Fruit fly (Drosophila melanogaster): Measurements from ENCODE around the gene FarO.

The FarO gene

DNA sequence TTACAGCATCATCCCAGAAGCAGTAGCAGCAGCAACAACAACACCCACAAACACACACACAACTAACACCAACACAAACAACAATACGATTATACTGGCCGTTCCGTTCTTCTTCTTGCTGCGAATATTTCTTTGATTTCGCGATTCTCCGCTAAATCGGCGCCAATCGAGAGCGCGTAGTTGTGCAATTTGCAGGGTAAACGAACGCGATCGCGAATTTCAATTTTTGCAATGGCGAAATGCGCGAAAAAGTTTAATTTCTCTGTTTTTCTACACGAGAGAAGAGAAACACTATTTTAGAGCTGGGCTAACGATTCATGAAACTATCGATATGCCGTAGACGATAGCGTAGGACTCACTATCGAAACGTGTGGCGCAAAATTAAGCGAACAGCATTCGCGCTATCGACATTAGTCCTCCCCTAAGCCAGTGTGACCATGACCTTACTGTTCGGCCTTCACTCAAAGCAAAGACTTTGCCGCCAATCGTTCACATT, 45.0 kb downstream of the FarO start, which contains the start of gene wapl (continued):
- TF ChIP-seq CG15479 (GFP tag; optimal IDR thresholded peaks at IDR 0.05) (peak; percentile 51), CG13624 (GFP tag; optimal IDR thresholded peaks at IDR 0.05) (peak; percentile 35), mam (GFP tag; optimal IDR thresholded peaks at IDR 0.05) (peak; percentile 24), dpn (GFP tag; optimal IDR thresholded peaks at IDR 0.05) (peak; percentile 30), CG2875 (GFP tag; optimal IDR thresholded peaks at IDR 0.05) (no peak), pum (GFP tag; optimal IDR thresholded peaks at IDR 0.05) (peak; percentile 22), dm (GFP tag; optimal IDR thresholded peaks at IDR 0.05) (no peak), Hand (GFP tag; optimal IDR thresholded peaks at IDR 0.05) (no peak), gt (GFP tag; IDR thresholded peaks at IDR 0.05) (no peak), CG4360 (GFP tag; IDR thresholded peaks at IDR 0.05) (peak; percentile 76), sisA (GFP tag; IDR thresholded peaks at IDR 0.05) (0 out of 2 replicates have a peak, but pooled peaks have one; percentile 8), Hr3 (GFP tag; optimal IDR thresholded peaks at IDR 0.05) (no peak), CG12942 (GFP tag; optimal IDR thresholded peaks at IDR 0.05) (no peak), CG2129 (GFP tag; IDR thresholded peaks at IDR 0.05; ENCODE audit: partially characterized antibody) (peak; percentile 77), CG30020 (tag; optimal IDR thresholded peaks at IDR 0.05) (peak; percentile 23), Blimp-1 (GFP tag; optimal IDR thresholded peaks at IDR 0.05) (peak; percentile 6), fu2 (GFP tag; optimal IDR thresholded peaks at IDR 0.05) (peak; percentile 26), CG11085 (GFP tag; IDR thresholded peaks at IDR 0.05) (0 out of 2 replicates have a peak, but pooled peaks have one; percentile 21), CG1603 (tag; optimal IDR thresholded peaks at IDR 0.05) (peak; percentile 85), odd (GFP tag; optimal IDR thresholded peaks at IDR 0.05) (no peak), Drgx (GFP tag; IDR thresholded peaks at IDR 0.05) (no peak), eve (GFP tag; optimal IDR thresholded peaks at IDR 0.05) (no peak), jumu (GFP tag; optimal IDR thresholded peaks at IDR 0.05) (peak; percentile 25), CG6765 (GFP tag; optimal IDR thresholded peaks at IDR 0.05) (no peak), crp (GFP tag; optimal IDR thresholded peaks at IDR 0.05) (peak in 1 of 2 experiments; percentile 40), CG7963 (GFP tag; IDR thresholded peaks at IDR 0.05; ENCODE audit: partially characterized antibody) (peak; percentile 92), CG10366 (GFP tag; IDR thresholded peaks at IDR 0.05) (no peak), NFAT (GFP tag; IDR thresholded peaks at IDR 0.05) (0 out of 2 replicates have a peak, but pooled peaks have one; percentile 26), CG6683 (GFP tag; optimal IDR thresholded peaks at IDR 0.05) (no peak), Deaf1 (tag; optimal IDR thresholded peaks at IDR 0.05) (peak; percentile 10), Scr (GFP tag; IDR thresholded peaks at IDR 0.05; ENCODE audit: partially characterized antibody) (peak; percentile 94), CG14014 (GFP tag; IDR thresholded peaks at IDR 0.05) (no peak), cg (GFP tag; optimal IDR thresholded peaks at IDR 0.05) (peak; percentile 61), CG8765 (GFP tag; IDR thresholded peaks at IDR 0.05) (no peak; the same call in 1 of the 2 replicates), CG11093 (GFP tag; IDR thresholded peaks at IDR 0.05) (no peak), gce (GFP tag; IDR thresholded peaks at IDR 0.05) (no peak), CG18262 (tag; optimal IDR thresholded peaks at IDR 0.05) (no peak), CG2678 (tag; optimal IDR thresholded peaks at IDR 0.05) (no peak), CG9876 (GFP tag; optimal IDR thresholded peaks at IDR 0.05) (peak; percentile 37), CG13894 (tag; optimal IDR thresholded peaks at IDR 0.05) (peak; percentile 8), dan (GFP tag; IDR thresholded peaks at IDR 0.05) (no peak), CG34224 (GFP tag; IDR thresholded peaks at IDR 0.05; ENCODE audit: partially characterized antibody) (peak; percentile 93), cwo (GFP tag; optimal IDR thresholded peaks at IDR 0.05) (no peak), CG3995 (GFP tag; optimal IDR thresholded peaks at IDR 0.05) (peak; percentile 58), tna (GFP tag; IDR thresholded peaks at IDR 0.05; ENCODE audit: partially characterized antibody) (peak; percentile 93), CG7357 (GFP tag; IDR thresholded peaks at IDR 0.05) (no peak), CG10543 (GFP tag; optimal IDR thresholded peaks at IDR 0.05) (no peak), Myb (GFP tag; optimal IDR thresholded peaks at IDR 0.05) (peak; percentile 67), schlank (tag; optimal IDR thresholded peaks at IDR 0.05) (no peak), CG18764 (GFP tag; optimal IDR thresholded peaks at IDR 0.05) (no peak)
